Worm (Caenorhabditis elegans): ENCODE results near the gene srj-14.

srj-14 gene

ce11 chrV:7415780-7416428 is 46.4 kb downstream of the srj-14 start, which contains the start of gene F18E3.13 (continued):
- TF ChIP-seq efl-3 (GFP tag; optimal IDR thresholded peaks at IDR 0.05) (no peak), elt-2 (tag; optimal IDR thresholded peaks at IDR 0.05) (no peak), lin-39 (tag; optimal IDR thresholded peaks at IDR 0.05) (no peak), elt-3 (tag; optimal IDR thresholded peaks at IDR 0.05) (peak in 5 of 6 experiments; percentile 43 to 97 (median 69)), nhr-90 (tag; optimal IDR thresholded peaks at IDR 0.05; ENCODE audit: poor library complexity) (peak; percentile 78), mef-2 (tag; optimal IDR thresholded peaks at IDR 0.05) (no peak), isw-1 (GFP tag; IDR thresholded peaks at IDR 0.05) (no peak)

- TF ChIP-seq C34B4.2 (tag; optimal IDR thresholded peaks at IDR 0.05) (no peak), nhr-12 (tag; optimal IDR thresholded peaks at IDR 0.05) (no peak), nhr-71 (tag; optimal IDR thresholded peaks at IDR 0.05) (no peak), lin-35 (GFP tag; optimal IDR thresholded peaks at IDR 0.05) (peak in 1 of 2 experiments; percentile 17)
These were observed 47.1 kb downstream of the srj-14 start for ce11 chrV:7416569-7416968.

- TF ChIP-seq unc-62 (GFP tag; optimal IDR thresholded peaks at IDR 0.05) (no peak), ama-1 (optimal IDR thresholded peaks at IDR 0.05) (no peak), blmp-1 (tag; optimal IDR thresholded peaks at IDR 0.05) (peak; percentile 14), nhr-47 (tag; optimal IDR thresholded peaks at IDR 0.05) (no peak), nhr-237 (tag; optimal IDR thresholded peaks at IDR 0.05) (no peak), ceh-63 (GFP tag; optimal IDR thresholded peaks at IDR 0.05) (no peak), elt-3 (tag; optimal IDR thresholded peaks at IDR 0.05) (peak in 1 of 6 experiments; percentile 33), isw-1 (GFP tag; IDR thresholded peaks at IDR 0.05) (no peak), unc-86 (tag; optimal IDR thresholded peaks at IDR 0.05) (no peak), C34B4.2 (tag; optimal IDR thresholded peaks at IDR 0.05) (no peak), dsc-1 (tag; optimal IDR thresholded peaks at IDR 0.05) (no peak), lin-39 (tag; optimal IDR thresholded peaks at IDR 0.05) (no peak), ceh-88 (GFP tag; IDR thresholded peaks at IDR 0.05) (no peak), nhr-77 (tag; optimal IDR thresholded peaks at IDR 0.05) (no peak), unc-30 (tag; optimal IDR thresholded peaks at IDR 0.05) (no peak), efl-1 (optimal IDR thresholded peaks at IDR 0.05) (no peak), efl-1 (GFP tag; optimal IDR thresholded peaks at IDR 0.05 in 1 of 2) (peak in 1 of 2 experiments; percentile 41)
These were observed 47.7 kb downstream of the srj-14 start, which contains the start of gene srw-67 for ce11 chrV:7417018-7417716. Gene srw-67, plus strand, starts transcription at chrV:7417660.

- TF ChIP-seq sup-37 (GFP tag; optimal IDR thresholded peaks at IDR 0.05) = no peak
- no peak for TF ChIP-seq ama-1 (optimal IDR thresholded peaks at IDR 0.05)
- TF ChIP-seq ceh-88 (GFP tag; IDR thresholded peaks at IDR 0.05) = no peak
- no peak for TF ChIP-seq lin-14 (GFP tag; optimal IDR thresholded peaks at IDR 0.05)
- TF ChIP-seq nhr-12 (tag; optimal IDR thresholded peaks at IDR 0.05) = no peak
- no peak for TF ChIP-seq fkh-4 (tag; optimal IDR thresholded peaks at IDR 0.05; ENCODE audit: borderline replicate concordance)
- TF ChIP-seq zip-4 (GFP tag; optimal IDR thresholded peaks at IDR 0.05) = no peak
- no peak for TF ChIP-seq mep-1 (tag; optimal IDR thresholded peaks at IDR 0.05)
- TF ChIP-seq nhr-71 (tag; optimal IDR thresholded peaks at IDR 0.05) = no peak
- no peak for TF ChIP-seq dpl-1 (GFP tag; optimal IDR thresholded peaks at IDR 0.05)
- TF ChIP-seq jun-1 (tag; optimal IDR thresholded peaks at IDR 0.05) = no peak
- TF ChIP-seq pax-3 (tag; optimal IDR thresholded peaks at IDR 0.05) = no peak
- no peak for TF ChIP-seq isw-1 (GFP tag; IDR thresholded peaks at IDR 0.05)
- no peak for TF ChIP-seq Y116A8C.19 (tag; optimal IDR thresholded peaks at IDR 0.05; ENCODE audit: borderline replicate concordance)
- no peak for TF ChIP-seq unc-62 (GFP tag; optimal IDR thresholded peaks at IDR 0.05)
These were observed 50.7 kb downstream of the srj-14 start, which contains the start of gene srxa-4 for ce11 chrV:7420162-7420561. Gene srxa-4, plus strand, starts transcription at chrV:7420462.
